Fruit fly (Drosophila melanogaster): ENCODE results near the gene kar.

The kar gene

DNA sequence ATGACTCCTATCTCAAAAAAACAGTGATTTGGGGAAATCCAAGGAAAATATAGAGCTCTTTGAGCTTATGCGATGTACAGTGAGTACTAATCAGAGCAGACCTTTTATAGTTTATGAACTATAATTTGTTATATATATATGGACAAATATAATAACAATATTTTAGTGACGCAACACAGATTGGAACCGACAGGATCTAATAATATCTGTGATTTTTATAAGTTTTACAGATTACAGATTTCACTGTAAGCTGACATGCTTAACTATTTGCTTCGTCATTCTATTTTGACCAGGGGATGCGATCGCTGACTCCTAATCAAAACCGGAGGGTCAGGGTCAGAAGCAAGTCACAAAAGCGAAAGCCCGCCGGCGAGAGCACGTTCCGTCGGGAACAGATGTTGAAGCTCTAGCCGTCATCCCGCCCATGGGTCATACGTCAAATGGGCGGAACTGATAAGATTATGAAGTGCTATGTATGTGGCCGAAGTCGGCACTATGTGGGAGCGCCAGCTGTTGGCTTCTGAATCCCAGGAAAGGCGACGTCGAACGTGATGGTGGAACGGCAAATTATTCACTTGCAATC is 15.0 kb downstream of the kar start, which contains the start of gene Gnmt:
Gnmt (plus strand) TSS at position 568 of the 583 bp plus-strand sequence.
- TF ChIP-seq Clk (GFP tag; optimal IDR thresholded peaks at IDR 0.05) (no peak), toe (GFP tag; optimal IDR thresholded peaks at IDR 0.05) (no peak), cic (GFP tag; optimal IDR thresholded peaks at IDR 0.05) (peak; percentile 56), CG7045 (GFP tag; optimal IDR thresholded peaks at IDR 0.05) (no peak), CG33017 (tag; optimal IDR thresholded peaks at IDR 0.05) (peak; percentile 80), Mnt (GFP tag; optimal IDR thresholded peaks at IDR 0.05) (peak; percentile 17), CG7101 (tag; optimal IDR thresholded peaks at IDR 0.05) (peak; percentile 61), cnc (optimal IDR thresholded peaks at IDR 0.05) (peak in 1 of 2 experiments; percentile 75), CG1620 (GFP tag; optimal IDR thresholded peaks at IDR 0.05) (no peak), CG14711 (tag; optimal IDR thresholded peaks at IDR 0.05) (peak; percentile 49), CG12768 (GFP tag; optimal IDR thresholded peaks at IDR 0.05) (peak; percentile 5), tj (GFP tag; optimal IDR thresholded peaks at IDR 0.05) (no peak), kay (GFP tag; ENCODE audit: borderline replicate concordance) (no peak)

DNA sequence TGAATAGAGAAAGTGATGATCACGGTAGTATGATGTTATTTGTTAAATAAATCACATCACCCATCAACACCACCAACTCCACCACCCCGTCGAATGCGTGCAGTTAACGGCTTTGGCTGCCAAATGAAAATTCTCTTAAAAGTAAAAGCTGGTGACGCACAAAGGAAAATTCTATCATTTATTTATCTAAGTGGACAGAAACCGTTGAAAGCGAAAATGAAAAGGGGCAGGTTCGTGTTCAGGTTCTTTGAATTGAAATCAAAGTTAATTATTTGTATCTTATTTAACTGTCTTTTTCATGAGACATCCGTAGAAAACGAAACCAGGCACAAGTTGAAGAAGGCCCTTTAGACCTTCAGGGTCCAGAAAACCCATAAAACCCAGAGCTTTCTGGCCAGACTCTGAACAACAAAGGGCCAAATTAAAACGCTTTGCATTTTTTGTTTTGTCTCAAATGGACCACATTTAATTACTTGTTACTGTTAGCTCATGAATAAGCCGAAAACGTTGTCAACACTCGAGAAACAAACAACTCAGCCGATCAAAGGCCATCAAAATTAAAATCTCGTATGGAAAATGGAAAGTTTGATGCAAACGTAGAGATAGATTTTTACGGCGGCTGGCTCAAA is 22.8 kb downstream of the kar start:
- TF ChIP-seq CG1620 (GFP tag; optimal IDR thresholded peaks at IDR 0.05) (no peak), toe (GFP tag; optimal IDR thresholded peaks at IDR 0.05) (no peak), cnc (optimal IDR thresholded peaks at IDR 0.05) (no peak), CG7045 (GFP tag; optimal IDR thresholded peaks at IDR 0.05) (no peak), CG7101 (tag; optimal IDR thresholded peaks at IDR 0.05) (no peak), tj (GFP tag; optimal IDR thresholded peaks at IDR 0.05) (no peak), CG33017 (tag; optimal IDR thresholded peaks at IDR 0.05) (no peak), ovo (GFP tag; optimal IDR thresholded peaks at IDR 0.05) (no peak), pad (GFP tag; optimal IDR thresholded peaks at IDR 0.05) (no peak), CG5204 (GFP tag; optimal IDR thresholded peaks at IDR 0.05) (no peak), cic (GFP tag; optimal IDR thresholded peaks at IDR 0.05) (no peak), CG11617 (GFP tag; optimal IDR thresholded peaks at IDR 0.05) (no peak), Crg-1 (GFP tag; optimal IDR thresholded peaks at IDR 0.05) (no peak), bab1 (GFP tag; optimal IDR thresholded peaks at IDR 0.05) (no peak), kay (GFP tag; ENCODE audit: borderline replicate concordance) (no peak), Clk (GFP tag; optimal IDR thresholded peaks at IDR 0.05) (no peak), Hr96 (GFP tag; optimal IDR thresholded peaks at IDR 0.05) (no peak), CG12768 (GFP tag; optimal IDR thresholded peaks at IDR 0.05) (no peak), Mnt (GFP tag; optimal IDR thresholded peaks at IDR 0.05) (no peak), CG14711 (tag; optimal IDR thresholded peaks at IDR 0.05) (no peak)

DNA sequence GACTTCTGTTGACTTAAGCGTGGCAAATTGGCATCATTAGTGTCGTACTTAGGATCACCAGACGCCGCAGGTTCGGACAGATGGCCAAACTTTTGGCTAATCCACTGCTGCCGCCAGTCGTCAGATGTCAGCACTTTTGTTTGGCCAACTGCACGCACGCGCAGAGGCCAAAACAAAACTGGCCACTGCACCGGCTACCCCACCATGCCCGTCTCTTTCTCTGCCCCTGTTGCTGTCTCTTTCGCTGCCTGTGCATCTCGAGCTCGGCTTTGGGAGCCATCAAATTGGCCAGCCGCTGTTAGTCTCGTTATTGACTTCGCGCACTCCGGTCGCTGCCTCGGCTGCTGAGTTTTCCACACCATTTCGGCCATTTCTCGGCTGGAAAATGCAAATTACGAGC is 26.6 kb downstream of the kar start, which contains the start of gene CG14395:
CG14395 (plus strand) TSS at position 301 of the 400 bp plus-strand sequence.
- TF ChIP-seq CG7045 (GFP tag; optimal IDR thresholded peaks at IDR 0.05) (no peak), Hr96 (GFP tag; optimal IDR thresholded peaks at IDR 0.05) (no peak), CG1620 (GFP tag; optimal IDR thresholded peaks at IDR 0.05) (no peak), cnc (optimal IDR thresholded peaks at IDR 0.05) (no peak), CG11617 (GFP tag; optimal IDR thresholded peaks at IDR 0.05) (no peak), bab1 (GFP tag; optimal IDR thresholded peaks at IDR 0.05) (no peak), CG33017 (tag; optimal IDR thresholded peaks at IDR 0.05) (no peak), CG7101 (tag; optimal IDR thresholded peaks at IDR 0.05) (no peak), CG14711 (tag; optimal IDR thresholded peaks at IDR 0.05) (no peak), kay (GFP tag; ENCODE audit: borderline replicate concordance) (no peak), tj (GFP tag; optimal IDR thresholded peaks at IDR 0.05) (no peak)

DNA sequence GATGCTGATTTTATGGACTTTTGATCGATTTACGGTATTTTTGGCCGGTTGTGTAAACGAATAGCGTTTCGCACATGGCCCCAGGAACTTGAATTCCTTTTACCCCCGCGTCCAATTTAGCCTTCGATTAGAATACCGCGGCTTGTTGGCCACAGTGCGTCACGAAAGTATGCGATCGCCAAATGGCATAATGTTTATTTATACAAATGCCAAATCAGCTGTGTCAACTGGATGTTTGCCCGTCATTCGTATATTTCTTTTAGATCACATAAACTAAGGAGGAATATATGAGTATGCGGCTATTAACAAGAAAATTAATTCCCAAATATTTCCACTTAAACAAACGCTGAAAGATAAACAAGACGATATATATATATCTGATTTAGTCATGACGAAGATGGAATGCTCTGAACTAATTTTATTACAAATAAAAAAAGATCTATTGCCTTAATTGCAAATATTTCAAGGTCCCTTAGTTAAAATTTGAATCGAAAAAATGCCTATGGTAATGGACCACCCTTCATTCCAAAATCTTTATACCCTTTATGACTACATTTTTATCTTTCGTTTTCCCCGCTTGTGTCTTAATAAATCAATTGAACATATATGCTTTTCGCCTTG is 32.1 kb downstream of the kar start:
- TF ChIP-seq CG14711 (tag; optimal IDR thresholded peaks at IDR 0.05): no peak
- TF ChIP-seq pad (GFP tag; optimal IDR thresholded peaks at IDR 0.05): no peak
- no peak for TF ChIP-seq Hr96 (GFP tag; optimal IDR thresholded peaks at IDR 0.05)
- no peak for TF ChIP-seq CG12768 (GFP tag; optimal IDR thresholded peaks at IDR 0.05)
- TF ChIP-seq tj (GFP tag; optimal IDR thresholded peaks at IDR 0.05): no peak
- no peak for TF ChIP-seq CG7045 (GFP tag; optimal IDR thresholded peaks at IDR 0.05)
- TF ChIP-seq kay (GFP tag; ENCODE audit: borderline replicate concordance): no peak
- TF ChIP-seq CG11617 (GFP tag; optimal IDR thresholded peaks at IDR 0.05): no peak
- no peak for TF ChIP-seq CG33017 (tag; optimal IDR thresholded peaks at IDR 0.05)
- TF ChIP-seq CG1620 (GFP tag; optimal IDR thresholded peaks at IDR 0.05): no peak
- no peak for TF ChIP-seq Mnt (GFP tag; optimal IDR thresholded peaks at IDR 0.05)
- TF ChIP-seq cnc (optimal IDR thresholded peaks at IDR 0.05): no peak

DNA sequence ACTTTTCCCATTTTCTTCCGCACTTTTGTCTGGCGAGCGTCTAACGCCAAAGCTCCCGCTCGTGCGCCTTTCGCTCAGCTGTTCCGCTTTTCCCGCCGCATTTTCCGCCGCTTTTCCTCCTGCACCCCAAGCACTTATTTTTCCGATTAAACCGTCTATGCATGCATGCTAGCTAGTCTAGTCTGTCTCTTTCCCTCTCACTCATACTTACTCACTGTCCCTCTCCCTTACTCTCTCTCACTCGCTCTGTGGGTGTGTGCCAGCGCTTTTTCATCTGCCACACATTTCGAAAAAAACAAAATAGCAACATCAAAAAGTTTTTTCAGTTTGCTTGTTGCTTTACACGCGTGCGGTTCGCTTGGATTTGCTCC is 34.9 kb downstream of the kar start, which contains the start of gene CG6225:
CG6225 (plus strand) TSS at position 325 of the 371 bp plus-strand sequence.
- TF ChIP-seq CG7101 (tag; optimal IDR thresholded peaks at IDR 0.05) (no peak), CG14711 (tag; optimal IDR thresholded peaks at IDR 0.05) (no peak), tj (GFP tag; optimal IDR thresholded peaks at IDR 0.05) (no peak), CG33017 (tag; optimal IDR thresholded peaks at IDR 0.05) (no peak), Mnt (GFP tag; optimal IDR thresholded peaks at IDR 0.05) (no peak), CG1620 (GFP tag; optimal IDR thresholded peaks at IDR 0.05) (no peak), Clk (GFP tag; optimal IDR thresholded peaks at IDR 0.05) (no peak), CG12768 (GFP tag; optimal IDR thresholded peaks at IDR 0.05) (no peak), toe (GFP tag; optimal IDR thresholded peaks at IDR 0.05) (no peak), CG5204 (GFP tag; optimal IDR thresholded peaks at IDR 0.05) (no peak), Crg-1 (GFP tag; optimal IDR thresholded peaks at IDR 0.05) (no peak), ovo (GFP tag; optimal IDR thresholded peaks at IDR 0.05) (no peak), CG7045 (GFP tag; optimal IDR thresholded peaks at IDR 0.05) (no peak), bab1 (GFP tag; optimal IDR thresholded peaks at IDR 0.05) (no peak), cic (GFP tag; optimal IDR thresholded peaks at IDR 0.05) (no peak), cnc (optimal IDR thresholded peaks at IDR 0.05) (no peak)
